Worm (Caenorhabditis elegans) whole organism, L2 larva: Measurements from ENCODE around the gene exc-9.

Source experiments
- F13H6.1 ChIP-seq: sonication (generic microtip); optimal IDR thresholded peaks from 2 replicates; lab custom pipeline; 2016; ENCODE audit warnings: missing genetic modification characterization, missing compliant biosample characterization
- alr-1 ChIP-seq: fragments of 150-350 bp; optimal IDR thresholded peaks from 2 replicates; lab custom pipeline; 2014; ENCODE audit warnings: missing biosample characterization, missing genetic modification characterization
- aly-2 ChIP-seq: fragments of 150-350 bp; optimal IDR thresholded peaks from 2 replicates; lab custom pipeline; 2014; ENCODE audit warnings: missing biosample characterization, missing genetic modification characterization
- ama-1 ChIP-seq: fragments of 150-350 bp; optimal IDR thresholded peaks from 2 replicates; lab custom pipeline; 2018; ENCODE audit warnings: inconsistent platforms
- ceh-82 ChIP-seq: fragments of 150-350 bp; optimal IDR thresholded peaks from 2 replicates; lab custom pipeline; 2014; ENCODE audit warnings: missing biosample characterization, missing genetic modification characterization
- dmd-4 ChIP-seq: sonication (generic microtip); optimal IDR thresholded peaks from 2 replicates; lab custom pipeline; 2017; ENCODE audit warnings: missing biosample characterization, missing genetic modification characterization
- elt-3 ChIP-seq: sonication (generic microtip); optimal IDR thresholded peaks from 2 replicates; lab custom pipeline; 2017; ENCODE audit warnings: missing biosample characterization, missing genetic modification characterization
- fos-1 ChIP-seq: fragments of 150-350 bp; optimal IDR thresholded peaks from 2 replicates; lab custom pipeline; 2014; ENCODE audit warnings: missing biosample characterization, missing genetic modification characterization
- lin-39 ChIP-seq: fragments of 150-350 bp; optimal IDR thresholded peaks from 2 replicates; lab custom pipeline; 2014; ENCODE audit warnings: missing biosample characterization, missing genetic modification reagents, missing genetic modification characterization
- nhr-23 ChIP-seq: fragments of 150-350 bp; optimal IDR thresholded peaks from 2 replicates; lab custom pipeline; 2014; ENCODE audit warnings: missing biosample characterization, missing genetic modification reagents, missing genetic modification characterization
- nhr-25 ChIP-seq: fragments of 150-350 bp; sonication (generic microtip); optimal IDR thresholded peaks from 3 replicates; lab custom pipeline; 2014; ENCODE audit warnings: missing biosample characterization, missing genetic modification characterization
- skn-1 ChIP-seq: sonication (generic microtip); optimal IDR thresholded peaks from 2 replicates; lab custom pipeline; 2017; ENCODE audit warnings: missing biosample characterization, missing genetic modification characterization
- unc-39 ChIP-seq: fragments of 150-350 bp; optimal IDR thresholded peaks from 2 replicates; lab custom pipeline; 2014; ENCODE audit warnings: missing biosample characterization, missing genetic modification characterization
- unc-62 ChIP-seq: fragments of 150-350 bp; optimal IDR thresholded peaks from 2 replicates; lab custom pipeline; 2014; ENCODE audit warnings: missing biosample characterization, missing genetic modification reagents, missing genetic modification characterization

DNA sequence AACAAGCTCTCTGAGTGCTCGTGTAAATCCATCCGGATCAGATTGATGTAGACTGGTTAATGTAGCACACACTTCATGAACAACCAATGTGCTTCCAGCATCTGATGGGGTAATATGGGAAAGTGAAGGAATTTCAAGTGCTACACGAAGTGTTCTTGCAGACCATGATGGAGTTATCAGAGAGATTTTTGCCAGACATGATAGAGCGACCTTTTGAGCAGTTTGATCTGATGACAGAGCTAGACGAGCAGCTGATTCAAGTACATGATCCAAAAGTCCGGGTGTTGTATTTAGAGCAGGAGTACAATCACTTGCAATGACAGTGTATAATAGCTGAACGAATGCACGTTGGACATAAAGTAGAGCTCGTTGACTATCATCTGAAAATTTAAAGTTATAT is 22.9 kb downstream of the exc-9 start:
- no peak for TF ChIP-seq ama-1
- no peak for TF ChIP-seq unc-39 (tag; lab: Kevin White, UChicago)
- no peak for TF ChIP-seq F13H6.1 (tag; lab: Kevin White, UChicago)
- TF ChIP-seq nhr-25 (tag; lab: Kevin White, UChicago) = no peak
- no peak for TF ChIP-seq lin-39 (tag; lab: Kevin White, UChicago)
- TF ChIP-seq nhr-23 (tag; lab: Kevin White, UChicago) = no peak
- no peak for TF ChIP-seq dmd-4
- no peak for TF ChIP-seq skn-1 (tag; lab: Kevin White, UChicago)
- TF ChIP-seq fos-1 (tag; lab: Kevin White, UChicago) = no peak
- no peak for TF ChIP-seq aly-2 (tag; lab: Kevin White, UChicago)
- no peak for TF ChIP-seq elt-3 (tag; lab: Kevin White, UChicago)
- no peak for TF ChIP-seq unc-62
- no peak for TF ChIP-seq ceh-82 (tag; lab: Kevin White, UChicago)
- TF ChIP-seq alr-1 (tag; lab: Kevin White, UChicago) = no peak
